Worm (Caenorhabditis elegans) whole organism, L4 larva: Measurements from ENCODE around the gene cpl-1.
A peak's percentile ranks its signal among the peaks of the same experiment; 100 is the strongest.

Experiments used
- T20F7.1 ChIP-seq: fragments of 200-800 bp; sonication (Bioruptor generic); optimal IDR thresholded peaks from 2 replicates; lab custom pipeline; 2018; ENCODE audit warnings: mild to moderate bottlenecking, missing genetic modification characterization, missing compliant biosample characterization
- daf-16 ChIP-seq, 3 experiments: sonication (generic microtip); optimal IDR thresholded peaks; 2 replicates each; lab custom pipeline; 2016 to 2017; ENCODE audit warnings: missing genetic modification characterization in 3 of 3, missing genetic modification reagents in 3 of 3, mild to moderate bottlenecking in 2 of 3, missing compliant biosample characterization in 2 of 3, missing biosample characterization in 1 of 3, moderate library complexity in 1 of 3
- dpl-1 ChIP-seq: fragments of 150-350 bp; optimal IDR thresholded peaks from 2 replicates; lab custom pipeline; 2014; ENCODE audit warnings: missing biosample characterization, missing genetic modification reagents, missing genetic modification characterization
- mep-1 ChIP-seq: fragments of 150-350 bp; sonication (generic microtip); optimal IDR thresholded peaks from 3 replicates; lab custom pipeline; 2014; ENCODE audit warnings: missing biosample characterization, missing genetic modification characterization
- nhr-10 ChIP-seq: fragments of 150-350 bp; optimal IDR thresholded peaks from 2 replicates; lab custom pipeline; 2014; ENCODE audit warnings: missing biosample characterization, missing genetic modification characterization
- nhr-25 ChIP-seq: sonication (generic microtip); optimal IDR thresholded peaks from 2 replicates; lab custom pipeline; 2017; ENCODE audit warnings: missing genetic modification characterization, mild to moderate bottlenecking, missing compliant biosample characterization, antibody characterized with exemption, moderate library complexity, borderline replicate concordance; ENCODE audit not compliant: insufficient read depth
- nhr-6 ChIP-seq: fragments of 150-350 bp; optimal IDR thresholded peaks from 2 replicates; lab custom pipeline; 2014; ENCODE audit warnings: missing biosample characterization, missing genetic modification characterization
- sdz-12 ChIP-seq: fragments of 200-800 bp; sonication (Bioruptor generic); optimal IDR thresholded peaks from 2 replicates; lab custom pipeline; 2018; ENCODE audit warnings: mild to moderate bottlenecking, missing genetic modification characterization, missing compliant biosample characterization
- set-16 ChIP-seq: fragments of 200-800 bp; sonication (Bioruptor generic); IDR thresholded peaks from 2 replicates; pipeline ENCODE4 v1.3.6; 2022; ENCODE audit warnings: missing genetic modification reagents, missing genetic modification characterization, missing compliant biosample characterization

DNA sequence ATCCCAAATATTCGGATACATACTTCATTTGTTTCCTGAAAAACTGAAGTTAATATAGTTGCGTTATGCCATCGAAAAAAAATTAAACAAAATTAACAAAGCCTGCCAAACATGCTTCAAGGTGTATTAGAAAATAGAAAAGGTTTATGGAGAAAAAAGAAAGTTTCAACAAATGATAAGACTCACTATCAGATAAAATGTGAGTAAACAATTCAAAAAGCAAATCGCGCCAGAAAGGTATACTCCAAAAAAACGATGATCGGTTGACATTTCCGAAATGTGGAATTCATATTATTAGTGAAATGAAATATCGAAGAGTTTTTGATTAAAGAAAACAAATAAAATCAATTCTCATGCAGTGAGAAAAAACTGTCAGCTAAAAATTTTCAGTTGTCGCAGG, 25.7 kb upstream of the cpl-1 start, which contains the start of gene Y70C5A.3:
- TF ChIP-seq nhr-6 (tag; lab: Kevin White, UChicago) = no peak
- TF ChIP-seq daf-16 (GFP tag; optimal IDR thresholded peaks at IDR 0.05; lab: Kevin White, UChicago) = no peak
- TF ChIP-seq daf-16 (tag; optimal IDR thresholded peaks at IDR 0.05; lab: Kevin White, UChicago) = peak; percentile 92
- TF ChIP-seq nhr-10 (tag; lab: Kevin White, UChicago) = no peak
- TF ChIP-seq mep-1 (tag; lab: Kevin White, UChicago) = no peak
- TF ChIP-seq dpl-1 (GFP tag; lab: Kevin White, UChicago) = no peak
- TF ChIP-seq set-16 (GFP tag; lab: Robert Waterston, UW) = no peak
- no peak for TF ChIP-seq sdz-12 (GFP tag; lab: Kevin White, UChicago)
- TF ChIP-seq nhr-25 (tag; lab: Kevin White, UChicago) = no peak
- TF ChIP-seq T20F7.1 (GFP tag; lab: Kevin White, UChicago) = no peak
